Fruit fly (Drosophila melanogaster): ENCODE measurements around the gene CG9184.

dm6 chr3L:1320931-1321556 is 1.6 kb downstream of the CG9184 start:
- TF ChIP-seq Hr83 (GFP tag; optimal IDR thresholded peaks at IDR 0.05; ENCODE audit: poor library complexity, severe bottlenecking) (peak; percentile 63), br (GFP tag; optimal IDR thresholded peaks at IDR 0.05) (peak; percentile 62), h (GFP tag; optimal IDR thresholded peaks at IDR 0.05) (peak; percentile 71), dl (GFP tag; optimal IDR thresholded peaks at IDR 0.05; ENCODE audit: insufficient read depth in 1 of 2, partially characterized antibody in 2 of 2) (no peak), woc (GFP tag; optimal IDR thresholded peaks at IDR 0.05) (no peak), Hr78 (GFP tag; optimal IDR thresholded peaks at IDR 0.05) (no peak)

All from whole organism, wandering third instar larva.